Worm (Caenorhabditis elegans): Measurements from ENCODE around the gene nop-1.

- TF ChIP-seq W03F9.2 (tag; optimal IDR thresholded peaks at IDR 0.05) (no peak), him-1 (tag; optimal IDR thresholded peaks at IDR 0.05) (no peak), dao-5 (tag; optimal IDR thresholded peaks at IDR 0.05) (no peak)
Observed at ce11 chrIII:5990090-5990489, 31.6 kb downstream of the nop-1 start.

All from whole organism, L4/young adult.